Worm (Caenorhabditis elegans): ENCODE results near the gene R07E5.19.

DNA sequence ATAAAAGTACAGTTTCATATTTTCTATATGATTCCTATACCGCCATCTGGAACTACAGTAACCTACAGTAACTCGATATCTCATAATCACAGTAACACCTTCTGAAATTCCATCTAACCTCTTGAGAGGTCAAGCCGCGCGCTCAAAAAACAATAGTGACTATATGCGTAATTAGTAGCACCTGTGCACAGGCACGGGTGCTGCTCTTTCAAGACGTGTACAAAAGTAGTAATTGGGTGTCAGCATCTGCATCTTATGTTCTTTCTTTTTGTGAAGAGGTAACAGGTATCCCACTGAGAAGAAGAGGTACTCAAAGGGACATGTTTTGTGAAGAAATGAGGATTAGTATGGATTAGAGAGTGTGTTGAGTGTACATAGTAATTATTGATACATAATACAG is 43.5 kb upstream of the R07E5.19 start:
- TF ChIP-seq klf-2 (GFP tag; conservative IDR thresholded peaks at IDR 0.05) (no peak), flt-1 (GFP tag; IDR thresholded peaks at IDR 0.05) (no peak), ztf-23 (GFP tag; IDR thresholded peaks at IDR 0.05) (no peak), T22C8.4 (GFP tag; IDR thresholded peaks at IDR 0.05) (no peak), med-1 (GFP tag; optimal IDR thresholded peaks at IDR 0.05; ENCODE audit: insufficient read depth) (no peak)

Measured in whole organism, midembryonic.